Worm (Caenorhabditis elegans) whole organism, late embryonic: ENCODE data around the gene nop-1.

ENCODE experiments used
- ama-1 ChIP-seq: fragments of 150-350 bp; optimal IDR thresholded peaks from 2 replicates; lab custom pipeline; 2014
- ceh-18 ChIP-seq: sonication (generic microtip); optimal IDR thresholded peaks from 2 replicates; lab custom pipeline; 2016; ENCODE audit warnings: missing genetic modification characterization, missing compliant biosample characterization
- ceh-30 ChIP-seq: fragments of 150-350 bp; optimal IDR thresholded peaks from 2 replicates; lab custom pipeline; 2014; ENCODE audit warnings: missing biosample characterization, missing genetic modification characterization
- dmd-4 ChIP-seq: sonication (generic microtip); optimal IDR thresholded peaks from 2 replicates; lab custom pipeline; 2016; ENCODE audit warnings: borderline replicate concordance, missing genetic modification characterization, missing compliant biosample characterization
- elt-2 ChIP-seq: sonication (generic microtip); optimal IDR thresholded peaks from 2 replicates; lab custom pipeline; 2016; ENCODE audit warnings: missing genetic modification reagents, missing genetic modification characterization, missing compliant biosample characterization
- fkh-10 ChIP-seq: fragments of 150-350 bp; optimal IDR thresholded peaks from 2 replicates; lab custom pipeline; 2014; ENCODE audit warnings: missing biosample characterization, missing genetic modification reagents, missing genetic modification characterization
- mec-3 ChIP-seq: sonication (generic microtip); optimal IDR thresholded peaks from 2 replicates; lab custom pipeline; 2016; ENCODE audit warnings: borderline replicate concordance, missing genetic modification characterization, missing compliant biosample characterization
- nfya-1 ChIP-seq: sonication (generic microtip); optimal IDR thresholded peaks from 2 replicates; lab custom pipeline; 2017; ENCODE audit warnings: missing genetic modification characterization, mild to moderate bottlenecking, missing compliant biosample characterization, antibody characterized with exemption, moderate library complexity
- nhr-11 ChIP-seq: fragments of 150-350 bp; optimal IDR thresholded peaks from 2 replicates; lab custom pipeline; 2014; ENCODE audit warnings: missing biosample characterization, missing genetic modification characterization
- pha-4 ChIP-seq: fragments of 150-350 bp; optimal IDR thresholded peaks from 2 replicates; lab custom pipeline; 2018; ENCODE audit warnings: missing biosample characterization, missing genetic modification reagents, missing genetic modification characterization
- ttx-3 ChIP-seq: sonication (generic microtip); optimal IDR thresholded peaks from 2 replicates; lab custom pipeline; 2016; ENCODE audit warnings: missing genetic modification reagents, missing genetic modification characterization, missing compliant biosample characterization
- unc-3 ChIP-seq, 2 experiments: fragments of 200-800 bp in 1 of 2; sonication (Bioruptor generic) in 1 of 2; sonication (generic microtip) in 1 of 2; conservative IDR thresholded peaks in 1 of 2; optimal IDR thresholded peaks in 1 of 2; 2 replicates each; pipeline versions ENCODE4 v1.3.6 to Lab custom; 2016 to 2022; ENCODE audit warnings: missing compliant biosample characterization in 2 of 2, missing genetic modification characterization in 2 of 2, missing genetic modification reagents in 1 of 2
- unc-86 ChIP-seq: sonication (generic microtip); optimal IDR thresholded peaks from 2 replicates; lab custom pipeline; 2016; ENCODE audit warnings: missing genetic modification characterization, missing compliant biosample characterization

ce11 chrIII:5942104-5942503 lies 16.4 kb upstream of the nop-1 start:
- TF ChIP-seq unc-3 (GFP tag; conservative IDR thresholded peaks at IDR 0.05; lab: Robert Waterston, UW) (no peak), unc-3 (tag; optimal IDR thresholded peaks at IDR 0.05; lab: Kevin White, UChicago) (no peak), dmd-4 (tag; lab: Kevin White, UChicago) (no peak), fkh-10 (no peak), nhr-11 (tag; lab: Kevin White, UChicago) (no peak), ama-1 (no peak), mec-3 (tag; lab: Kevin White, UChicago) (no peak), unc-86 (tag; lab: Kevin White, UChicago) (no peak), ttx-3 (no peak), nfya-1 (tag; lab: Kevin White, UChicago) (no peak), elt-2 (tag; lab: Kevin White, UChicago) (no peak), ceh-18 (tag; lab: Kevin White, UChicago) (no peak), pha-4 (tag; lab: Kevin White, UChicago) (no peak), ceh-30 (tag; lab: Kevin White, UChicago) (no peak)
